Worm (Caenorhabditis elegans) whole organism, midembryonic: ENCODE measurements around the gene lpl-1.

ENCODE experiments used
- T22C8.4 ChIP-seq: fragments of 200-800 bp; sonication (Bioruptor generic); IDR thresholded peaks from 2 replicates; pipeline ENCODE4 v1.3.6; 2022; ENCODE audit warnings: missing genetic modification characterization, missing compliant biosample characterization
- klf-2 ChIP-seq: fragments of 200-800 bp; sonication (Bioruptor generic); conservative IDR thresholded peaks from 2 replicates; pipeline ENCODE4 v1.3.6; 2022; ENCODE audit warnings: missing genetic modification reagents, missing genetic modification characterization, missing compliant biosample characterization
- ztf-23 ChIP-seq: fragments of 200-800 bp; sonication (Bioruptor generic); IDR thresholded peaks from 2 replicates; pipeline ENCODE4 v1.3.6; 2022; ENCODE audit warnings: missing genetic modification reagents, missing genetic modification characterization, missing compliant biosample characterization

- TF ChIP-seq ztf-23 (GFP tag; lab: Robert Waterston, UW) (no peak), T22C8.4 (GFP tag; lab: Robert Waterston, UW) (no peak), klf-2 (GFP tag; lab: Robert Waterston, UW) (no peak)
Measured at ce11 chrIV:9051036-9051435, 42.8 kb downstream of the lpl-1 start.
